Worm (Caenorhabditis elegans): ENCODE data around the gene asm-1.

The asm-1 gene

DNA sequence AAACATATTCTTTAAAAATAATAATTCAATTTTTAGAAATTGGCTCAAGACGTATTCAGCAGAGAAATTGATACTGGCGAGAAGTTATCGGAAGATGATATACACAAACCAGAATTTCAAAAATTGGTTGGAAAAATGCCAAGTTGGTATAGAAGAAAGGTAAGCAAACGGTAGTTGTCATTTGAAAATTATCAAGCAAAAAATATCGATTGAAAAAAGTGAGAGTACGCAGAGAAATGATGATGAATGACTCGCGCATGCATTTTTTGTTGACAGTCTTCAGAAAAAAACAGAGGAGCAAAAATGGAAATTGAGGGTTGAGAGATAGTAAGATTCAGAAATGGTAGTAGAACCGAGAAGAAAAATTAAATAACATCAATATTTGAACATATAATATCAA is 23.1 kb downstream of the asm-1 start:
- TF ChIP-seq odd-2 (tag; optimal IDR thresholded peaks at IDR 0.05) (no peak), ceh-9 (tag; optimal IDR thresholded peaks at IDR 0.05) (no peak), ref-2 (tag; optimal IDR thresholded peaks at IDR 0.05) (no peak), F13H6.1 (tag; optimal IDR thresholded peaks at IDR 0.05) (no peak)

DNA sequence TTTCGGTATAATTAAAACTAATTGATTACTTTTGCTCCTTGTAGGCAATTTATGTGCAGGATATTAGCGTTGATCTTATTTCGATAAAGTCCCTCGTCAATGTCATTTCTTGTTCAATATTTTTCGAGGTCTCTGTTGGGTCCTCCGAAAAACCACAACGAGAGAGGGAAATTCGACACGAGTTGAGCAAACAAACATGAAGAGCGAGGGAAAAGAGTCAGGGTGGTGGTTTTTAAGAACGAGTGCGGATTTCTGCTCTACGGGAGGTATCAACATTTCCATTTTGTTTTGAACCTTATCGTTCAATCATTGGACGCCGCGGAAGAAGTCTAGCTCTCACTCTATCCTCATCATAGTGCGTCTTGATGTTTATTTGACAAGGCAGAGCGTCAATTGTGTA is 24.9 kb downstream of the asm-1 start:
- no peak for TF ChIP-seq pqm-1 (tag; optimal IDR thresholded peaks at IDR 0.05)
- TF ChIP-seq ceh-19 (GFP tag; optimal IDR thresholded peaks at IDR 0.05), result peak; percentile 25
- no peak for TF ChIP-seq ceh-22 (tag; optimal IDR thresholded peaks at IDR 0.05)
- no peak for TF ChIP-seq sdc-2 (tag; optimal IDR thresholded peaks at IDR 0.05)
- TF ChIP-seq K09A11.1 (tag; optimal IDR thresholded peaks at IDR 0.05; ENCODE audit: insufficient read depth), result no peak
- no peak for TF ChIP-seq dve-1 (tag; optimal IDR thresholded peaks at IDR 0.05)
- TF ChIP-seq ceh-34 (tag; optimal IDR thresholded peaks at IDR 0.05), result peak; percentile 92

- TF ChIP-seq unc-55 (GFP tag; optimal IDR thresholded peaks at IDR 0.05), result peak; percentile 26
- no peak for TF ChIP-seq pag-3 (tag; optimal IDR thresholded peaks at IDR 0.05; ENCODE audit: borderline replicate concordance)
Observed at ce11 chrII:6935975-6936374, 26.1 kb downstream of the asm-1 start.

ce11 chrII:6936528-6936927 is 26.7 kb downstream of the asm-1 start:
- no peak for TF ChIP-seq pat-9 (tag; optimal IDR thresholded peaks at IDR 0.05)
- no peak for TF ChIP-seq C38D4.7 (GFP tag; optimal IDR thresholded peaks at IDR 0.05)
- TF ChIP-seq madf-2 (tag; optimal IDR thresholded peaks at IDR 0.05), result no peak
- TF ChIP-seq sox-4 (tag; optimal IDR thresholded peaks at IDR 0.05), result no peak
- TF ChIP-seq che-1 (tag; optimal IDR thresholded peaks at IDR 0.05), result no peak
- TF ChIP-seq sdc-2 (tag; optimal IDR thresholded peaks at IDR 0.05), result no peak

DNA sequence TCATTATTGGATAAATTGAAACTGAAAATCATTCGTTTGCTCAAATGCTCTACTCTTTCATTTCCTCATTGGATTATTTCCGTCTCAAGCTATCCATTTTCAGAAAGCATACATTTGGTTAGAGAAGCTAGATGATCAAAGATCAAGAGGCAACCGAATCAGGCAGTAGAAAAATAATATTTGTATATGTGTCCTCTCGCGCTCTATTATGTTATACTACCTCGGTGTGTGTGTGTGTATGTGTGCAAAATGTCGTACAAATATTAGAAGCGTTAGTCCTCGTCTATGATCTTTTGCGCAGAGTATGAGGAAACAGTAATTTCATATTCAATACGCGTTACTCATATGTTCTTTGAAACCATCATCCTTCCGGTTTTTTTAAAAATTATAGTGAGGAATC is 27.2 kb downstream of the asm-1 start:
- TF ChIP-seq tbx-2 (tag; optimal IDR thresholded peaks at IDR 0.05) (peak; percentile 41), K09A11.1 (tag; optimal IDR thresholded peaks at IDR 0.05; ENCODE audit: insufficient read depth) (no peak), madf-2 (tag; optimal IDR thresholded peaks at IDR 0.05) (no peak)

DNA sequence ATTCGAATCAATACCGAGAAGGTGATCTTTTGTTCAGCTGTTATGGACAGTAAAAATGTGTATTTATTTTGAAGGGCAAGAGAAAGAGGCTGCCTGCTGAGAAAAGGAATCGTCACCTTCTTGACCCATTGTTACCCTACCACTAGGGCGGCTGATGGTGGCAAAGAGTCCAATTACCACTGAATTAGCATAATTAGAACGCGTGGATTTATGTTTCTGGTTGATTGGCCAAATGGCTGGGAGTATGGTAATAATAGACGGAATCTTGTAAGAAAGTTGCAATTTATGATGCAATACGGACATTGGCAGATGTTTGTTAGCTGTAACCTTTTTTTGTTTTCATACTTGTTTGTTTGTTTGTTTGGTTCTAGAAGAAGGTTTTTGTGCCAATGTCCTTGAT is 30.0 kb downstream of the asm-1 start:
- TF ChIP-seq ets-4 (tag; optimal IDR thresholded peaks at IDR 0.05), result no peak
- TF ChIP-seq syd-9 (tag; optimal IDR thresholded peaks at IDR 0.05), result no peak
- TF ChIP-seq ceh-31 (tag; optimal IDR thresholded peaks at IDR 0.05), result peak; percentile 71
- no peak for TF ChIP-seq K09A11.1 (tag; optimal IDR thresholded peaks at IDR 0.05; ENCODE audit: insufficient read depth)
- peak; percentile 9 for TF ChIP-seq unc-42 (tag; optimal IDR thresholded peaks at IDR 0.05)
- no peak for TF ChIP-seq ama-1 (optimal IDR thresholded peaks at IDR 0.05)
- TF ChIP-seq ceh-34 (tag; optimal IDR thresholded peaks at IDR 0.05), result peak; percentile 14
- no peak for TF ChIP-seq ceh-6 (GFP tag; optimal IDR thresholded peaks at IDR 0.05)
- peak; percentile 41 for TF ChIP-seq ref-2 (tag; optimal IDR thresholded peaks at IDR 0.05)
- TF ChIP-seq sdc-2 (tag; optimal IDR thresholded peaks at IDR 0.05), result no peak
- TF ChIP-seq sox-2 (GFP tag; IDR thresholded peaks at IDR 0.05), result peak; percentile 63; the same call in 1 of the 2 replicates
- no peak for TF ChIP-seq tbx-7 (tag; optimal IDR thresholded peaks at IDR 0.05)

DNA sequence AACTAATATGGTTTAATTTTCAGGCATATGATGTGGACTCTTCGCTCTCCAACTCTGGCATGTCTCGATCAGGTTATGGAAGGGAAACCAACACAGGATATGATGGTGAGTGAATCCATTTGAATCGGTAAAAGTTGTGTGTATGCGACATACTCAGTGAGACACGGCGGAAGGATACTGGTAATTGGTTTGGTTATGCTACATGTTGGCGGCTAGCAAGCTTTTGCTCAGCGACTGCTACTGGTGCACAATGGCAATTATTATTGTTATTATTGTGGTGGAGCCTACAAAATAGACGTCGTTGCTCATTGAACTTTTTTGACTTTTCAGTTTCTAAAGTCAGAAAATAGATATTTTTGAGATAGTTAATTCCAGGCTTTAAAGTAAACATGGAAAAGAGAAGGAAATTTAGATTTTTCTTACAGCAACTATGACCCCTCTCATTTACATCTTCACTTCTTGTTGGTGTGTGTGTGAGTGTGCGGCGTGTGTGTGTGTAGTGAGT is 30.9 kb downstream of the asm-1 start:
- TF ChIP-seq npax-4 (tag; optimal IDR thresholded peaks at IDR 0.05), result no peak
- TF ChIP-seq nfya-1 (tag; optimal IDR thresholded peaks at IDR 0.05), result peak; percentile 1
- TF ChIP-seq ceh-14 (tag; optimal IDR thresholded peaks at IDR 0.05), result no peak
- no peak for TF ChIP-seq ceh-48 (tag; optimal IDR thresholded peaks at IDR 0.05)
- peak; percentile 67 for TF ChIP-seq unc-42 (tag; optimal IDR thresholded peaks at IDR 0.05)

Measured in whole organism, late embryonic.